Fruit fly (Drosophila melanogaster) whole organism, wandering third instar larva: ENCODE data around the gene CNMaR.
A peak's percentile ranks its signal among the peaks of the same experiment; 100 is the strongest.

Source experiments
- Abd-B ChIP-seq: fragments of >200 bp; optimal IDR thresholded peaks from 2 replicates; lab custom pipeline; 2017; ENCODE audit warnings: missing biosample characterization, missing genetic modification characterization
- CG32264 ChIP-seq: fragments of 200-800 bp; sonication (Bioruptor generic); optimal IDR thresholded peaks from 2 replicates; lab custom pipeline; 2016; ENCODE audit warnings: missing biosample characterization, missing genetic modification characterization
- CG9705 ChIP-seq: fragments of 200-800 bp; sonication (Bioruptor generic); optimal IDR thresholded peaks from 2 replicates; lab custom pipeline; 2018; ENCODE audit warnings: missing biosample characterization, mild to moderate bottlenecking, missing genetic modification characterization
- CrebA ChIP-seq: fragments of 200-800 bp; sonication (Bioruptor generic); optimal IDR thresholded peaks from 2 replicates; lab custom pipeline; 2016; ENCODE audit warnings: missing biosample characterization, mild to moderate bottlenecking, missing genetic modification characterization, borderline replicate concordance
- Dfd ChIP-seq: fragments of >200 bp; optimal IDR thresholded peaks from 2 replicates; lab custom pipeline; 2017; ENCODE audit warnings: missing biosample characterization, missing genetic modification characterization
- Dif ChIP-seq: fragments of 200-275, 200-300 bp; sonication (Bioruptor generic); optimal IDR thresholded peaks from 2 replicates; lab custom pipeline; 2018; ENCODE audit warnings: missing biosample characterization, missing genetic modification characterization; ENCODE audit not compliant: partially characterized antibody
- GATAd ChIP-seq: sonication (Bioruptor generic); optimal IDR thresholded peaks from 2 replicates; lab custom pipeline; 2016; ENCODE audit warnings: missing biosample characterization, missing genetic modification characterization
- HLH106 ChIP-seq: fragments of 200-800 bp; optimal IDR thresholded peaks from 3 replicates; lab custom pipeline; 2019; ENCODE audit warnings: missing biosample characterization, mild to moderate bottlenecking, missing genetic modification characterization, moderate library complexity
- Hnf4 ChIP-seq: fragments of 200-800 bp; sonication (Bioruptor generic); optimal IDR thresholded peaks from 2 replicates; lab custom pipeline; 2016; ENCODE audit warnings: missing biosample characterization, mild to moderate bottlenecking, missing genetic modification characterization
- Hr78 ChIP-seq: fragments of >200 bp; optimal IDR thresholded peaks from 2 replicates; lab custom pipeline; 2017; ENCODE audit warnings: missing biosample characterization, missing genetic modification characterization
- Hr83 ChIP-seq: fragments of 200-300 bp; sonication (Bioruptor generic); optimal IDR thresholded peaks from 2 replicates; lab custom pipeline; 2016; ENCODE audit warnings: missing biosample characterization, mild to moderate bottlenecking, missing genetic modification characterization, moderate library complexity; ENCODE audit not compliant: poor library complexity, severe bottlenecking
- Jra ChIP-seq: sonication (Bioruptor generic); optimal IDR thresholded peaks from 2 replicates; lab custom pipeline; 2016; ENCODE audit warnings: missing biosample characterization, missing genetic modification characterization
- Mio ChIP-seq: sonication (Bioruptor generic); optimal IDR thresholded peaks from 2 replicates; lab custom pipeline; 2016; ENCODE audit warnings: missing biosample characterization, missing genetic modification characterization
- Myc ChIP-seq: fragments of >200 bp; optimal IDR thresholded peaks from 2 replicates; lab custom pipeline; 2017
- N ChIP-seq: fragments of >200 bp; optimal IDR thresholded peaks from 2 replicates; lab custom pipeline; 2018; ENCODE audit warnings: missing biosample characterization, missing external identifiers, missing genetic modification characterization
- OdsH ChIP-seq: fragments of 200-800 bp; sonication (Bioruptor generic); optimal IDR thresholded peaks from 2 replicates; lab custom pipeline; 2016; ENCODE audit warnings: missing biosample characterization, mild to moderate bottlenecking, missing genetic modification characterization
- Rel ChIP-seq, 2 experiments: fragments of 200-800 bp; sonication (Bioruptor generic) in 1 of 2; optimal IDR thresholded peaks; 2 replicates in 1 of 2; 3 replicates in 1 of 2; lab custom pipeline; 2016 to 2019; ENCODE audit warnings: mild to moderate bottlenecking in 2 of 2, missing biosample characterization in 2 of 2, missing genetic modification characterization in 2 of 2, moderate library complexity in 1 of 2
- Sp1 ChIP-seq: fragments of 200-800 bp; sonication (Bioruptor generic); optimal IDR thresholded peaks from 3 replicates; lab custom pipeline; 2019; ENCODE audit warnings: missing biosample characterization, mild to moderate bottlenecking, missing genetic modification characterization, moderate library complexity
- Vsx2 ChIP-seq: fragments of 200-300, 225-300 bp; sonication (Bioruptor generic); optimal IDR thresholded peaks from 2 replicates; lab custom pipeline; 2018; ENCODE audit warnings: missing biosample characterization, missing genetic modification characterization; ENCODE audit not compliant: partially characterized antibody
- br ChIP-seq: fragments of 200-800 bp; sonication (Bioruptor generic); optimal IDR thresholded peaks from 2 replicates; lab custom pipeline; 2016; ENCODE audit warnings: missing biosample characterization, missing genetic modification characterization
- brk ChIP-seq: fragments of 200-800 bp; sonication (Bioruptor generic); optimal IDR thresholded peaks from 2 replicates; lab custom pipeline; 2016; ENCODE audit warnings: missing biosample characterization, mild to moderate bottlenecking, missing genetic modification characterization
- dl ChIP-seq, 2 experiments: fragments of 175-275, 200-275 bp in 1 of 2; fragments of 200-275 bp in 1 of 2; sonication (Bioruptor generic); optimal IDR thresholded peaks; lab custom pipeline; 2018; ENCODE audit warnings: mild to moderate bottlenecking in 2 of 2, missing biosample characterization in 2 of 2, missing genetic modification characterization in 2 of 2, moderate library complexity in 2 of 2; ENCODE audit not compliant: partially characterized antibody in 2 of 2, insufficient read depth in 1 of 2
- dmrt93B ChIP-seq: fragments of 200-800 bp; sonication (Bioruptor generic); optimal IDR thresholded peaks from 2 replicates; lab custom pipeline; 2018; ENCODE audit warnings: missing biosample characterization, mild to moderate bottlenecking, missing genetic modification characterization
- dsf ChIP-seq: sonication (Bioruptor generic); optimal IDR thresholded peaks from 2 replicates; lab custom pipeline; 2016; ENCODE audit warnings: missing biosample characterization, missing genetic modification characterization, borderline replicate concordance
- ey ChIP-seq: fragments of 200-800 bp; sonication (Bioruptor generic); optimal IDR thresholded peaks from 2 replicates; lab custom pipeline; 2016; ENCODE audit warnings: missing biosample characterization, missing genetic modification characterization
- foxo ChIP-seq, 2 experiments: fragments of 200-800 bp; sonication (Bioruptor generic); optimal IDR thresholded peaks; 2 replicates in 1 of 2; 3 replicates in 1 of 2; lab custom pipeline; 2016 to 2017; ENCODE audit warnings: missing biosample characterization in 2 of 2, missing genetic modification characterization in 2 of 2
- fru ChIP-seq: fragments of 200-800 bp; sonication (Bioruptor generic); optimal IDR thresholded peaks from 3 replicates; lab custom pipeline; 2016; ENCODE audit warnings: missing biosample characterization, mild to moderate bottlenecking, missing genetic modification characterization
- h ChIP-seq: fragments of 200-800 bp; sonication (Bioruptor generic); optimal IDR thresholded peaks from 3 replicates; lab custom pipeline; 2016; ENCODE audit warnings: missing biosample characterization, mild to moderate bottlenecking, missing genetic modification characterization
- jim ChIP-seq: fragments of 175-275, 200-325 bp; sonication (Bioruptor generic); optimal IDR thresholded peaks from 2 replicates; lab custom pipeline; 2016; ENCODE audit warnings: missing biosample characterization, mild to moderate bottlenecking, missing genetic modification characterization
- lola ChIP-seq: fragments of >200 bp; optimal IDR thresholded peaks from 2 replicates; lab custom pipeline; 2017; ENCODE audit warnings: missing biosample characterization, missing genetic modification characterization
- pan ChIP-seq: fragments of >200 bp; optimal IDR thresholded peaks from 2 replicates; lab custom pipeline; 2017
- psq ChIP-seq: fragments of 200-800 bp; sonication (Bioruptor generic); optimal IDR thresholded peaks from 3 replicates; lab custom pipeline; 2017; ENCODE audit warnings: missing biosample characterization, mild to moderate bottlenecking, missing genetic modification characterization, moderate library complexity
- rgr ChIP-seq: fragments of 200-800 bp; sonication (Bioruptor generic); optimal IDR thresholded peaks from 3 replicates; lab custom pipeline; 2016; ENCODE audit warnings: missing biosample characterization, mild to moderate bottlenecking, missing genetic modification characterization
- sage ChIP-seq: fragments of 200-800 bp; sonication (Bioruptor generic); optimal IDR thresholded peaks from 2 replicates; lab custom pipeline; 2016; ENCODE audit warnings: missing biosample characterization, mild to moderate bottlenecking, missing genetic modification characterization
- sv ChIP-seq: fragments of 200-800 bp; sonication (Bioruptor generic); optimal IDR thresholded peaks from 3 replicates; lab custom pipeline; 2016; ENCODE audit warnings: missing biosample characterization, missing genetic modification characterization
- tai ChIP-seq: sonication (Bioruptor generic); optimal IDR thresholded peaks from 2 replicates; lab custom pipeline; 2016; ENCODE audit warnings: missing biosample characterization, missing genetic modification characterization
- usp ChIP-seq: fragments of >200 bp; optimal IDR thresholded peaks from 2 replicates; lab custom pipeline; 2017; ENCODE audit warnings: missing biosample characterization, missing genetic modification characterization
- woc ChIP-seq: sonication (Bioruptor generic); optimal IDR thresholded peaks from 2 replicates; lab custom pipeline; 2016; ENCODE audit warnings: missing biosample characterization, mild to moderate bottlenecking, missing genetic modification characterization

The CNMaR gene

DNA sequence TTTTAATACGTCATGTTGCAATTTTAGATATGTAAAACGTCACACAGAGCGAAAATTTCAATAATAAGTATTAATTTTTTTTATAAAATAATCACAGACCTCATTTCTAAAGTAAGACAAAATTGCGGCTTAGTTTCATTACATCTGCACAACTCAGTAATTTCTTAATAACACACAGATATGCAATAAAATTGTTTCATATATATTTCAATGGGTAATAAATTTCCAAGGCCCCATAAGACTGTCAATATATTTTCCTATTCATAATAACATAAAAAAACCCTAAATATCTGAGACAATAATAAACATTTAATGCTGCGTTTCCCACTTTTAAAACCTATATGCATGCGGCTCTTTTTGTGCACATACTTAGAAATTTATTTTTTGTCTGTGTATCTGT lies 51.7 kb downstream of the CNMaR start:
- TF ChIP-seq brk (GFP tag; lab: Kevin White, UChicago) (peak; percentile 52), rgr (GFP tag; lab: Kevin White, UChicago) (peak; percentile 13), fru (GFP tag; lab: Kevin White, UChicago) (peak; percentile 25), foxo (GFP tag; optimal IDR thresholded peaks at IDR 0.05; lab: Kevin White, UChicago) (peak in 1 of 2 experiments; percentile 35), psq (GFP tag; lab: Kevin White, UChicago) (no peak), Jra (GFP tag; lab: Kevin White, UChicago) (peak; percentile 23), OdsH (peak; percentile 15), HLH106 (tag; lab: Kevin White, UChicago) (no peak), sv (GFP tag; lab: Kevin White, UChicago) (peak; percentile 2)

DNA sequence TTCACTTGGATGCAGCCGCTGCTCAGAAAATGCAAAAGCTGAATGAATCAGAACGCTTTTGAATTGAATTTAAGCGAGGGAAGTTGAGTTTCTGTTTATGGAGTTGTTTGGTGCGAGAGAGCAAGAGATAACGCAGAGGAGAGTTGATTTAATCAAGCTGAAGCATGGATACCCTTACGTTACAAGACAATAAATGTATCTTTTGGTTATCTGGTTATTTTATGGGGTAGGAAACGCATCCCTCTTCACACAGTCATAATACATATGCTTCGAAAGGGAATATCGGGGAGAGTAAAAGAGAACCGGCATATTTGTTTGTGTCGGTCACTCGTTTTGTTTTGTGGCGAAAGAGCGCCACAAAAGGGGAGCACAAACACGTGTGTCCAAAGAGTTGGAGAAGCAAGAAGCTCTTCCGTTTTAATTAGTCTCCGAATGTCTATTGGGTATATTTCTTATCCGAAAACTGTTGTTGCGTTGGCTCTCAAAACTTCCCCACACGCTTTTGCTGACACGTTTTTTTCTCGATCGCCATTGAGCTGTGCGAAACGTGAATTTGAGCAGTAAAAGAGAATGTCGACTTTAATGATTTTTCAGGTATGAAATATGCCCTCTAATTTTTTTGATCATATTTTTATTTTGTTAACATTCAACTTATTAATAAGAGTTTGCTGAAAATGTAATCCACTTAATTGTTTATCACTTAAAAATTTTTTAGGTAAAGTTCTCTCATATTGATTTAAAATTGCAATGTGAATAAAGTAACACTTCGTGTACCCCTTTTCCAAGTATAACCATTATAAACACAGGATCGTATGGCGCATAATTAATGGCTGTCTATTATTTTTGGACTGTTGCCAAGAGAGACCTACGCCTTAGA lies 53.0 kb downstream of the CNMaR start, which contains the start of gene Prps:
TSS of gene Prps (minus strand) at position 51 of the 877 bp plus-strand sequence.
- TF ChIP-seq h (GFP tag; lab: Kevin White, UChicago) (peak; percentile 92), HLH106 (tag; lab: Kevin White, UChicago) (peak; percentile 83), brk (GFP tag; lab: Kevin White, UChicago) (peak; percentile 91), CrebA (GFP tag; lab: Kevin White, UChicago) (no peak), Dif (GFP tag; lab: Kevin White, UChicago) (peak; percentile 66), usp (GFP tag; lab: Kevin White, UChicago) (no peak), pan (no peak), OdsH (peak; percentile 86), Rel (GFP tag; optimal IDR thresholded peaks at IDR 0.05; lab: Kevin White, UChicago) (peak; percentile 67), Rel (tag; optimal IDR thresholded peaks at IDR 0.05; lab: Kevin White, UChicago) (peak; percentile 74), Mio (no peak), ey (GFP tag; lab: Kevin White, UChicago) (peak; percentile 82), Jra (GFP tag; lab: Kevin White, UChicago) (peak; percentile 67), Hr78 (GFP tag; lab: Kevin White, UChicago) (no peak), fru (GFP tag; lab: Kevin White, UChicago) (peak; percentile 85), CG32264 (GFP tag; lab: Kevin White, UChicago) (peak; percentile 16), tai (GFP tag; lab: Kevin White, UChicago) (no peak), lola (GFP tag; lab: Kevin White, UChicago) (no peak), Hnf4 (no peak), Vsx2 (GFP tag; lab: Kevin White, UChicago) (no peak), psq (GFP tag; lab: Kevin White, UChicago) (peak; percentile 90), Myc (lab: Kevin White, UChicago) (no peak), N (no peak), sv (GFP tag; lab: Kevin White, UChicago) (peak; percentile 23), dmrt93B (GFP tag; lab: Kevin White, UChicago) (no peak), CG9705 (GFP tag; lab: Kevin White, UChicago) (peak; percentile 75), Sp1 (GFP tag; lab: Kevin White, UChicago) (peak; percentile 85), dsf (GFP tag; lab: Kevin White, UChicago) (no peak), GATAd (GFP tag; lab: Kevin White, UChicago) (no peak), foxo (GFP tag; optimal IDR thresholded peaks at IDR 0.05; lab: Kevin White, UChicago) (peak; percentile 47 to 90), Hr83 (GFP tag; lab: Kevin White, UChicago) (peak; percentile 74), rgr (GFP tag; lab: Kevin White, UChicago) (peak; percentile 87), Dfd (GFP tag; lab: Kevin White, UChicago) (no peak), dl (GFP tag; optimal IDR thresholded peaks at IDR 0.05; lab: Kevin White, UChicago; ENCODE audit: insufficient read depth in 1 of 2, partially characterized antibody in 2 of 2) (peak; percentile 46 to 70), br (GFP tag; lab: Kevin White, UChicago) (peak; percentile 91), woc (GFP tag; lab: Kevin White, UChicago) (peak; percentile 99), Abd-B (GFP tag; lab: Kevin White, UChicago) (no peak), jim (GFP tag; lab: Kevin White, UChicago) (peak; percentile 45), sage (GFP tag; lab: Kevin White, UChicago) (peak; percentile 78)
